Fruit fly (Drosophila melanogaster) whole organism, embryonic: Measurements from ENCODE around the gene Sik2.

Source experiments
- Bdp1 ChIP-seq: fragments of 200-800 bp; sonication (Bioruptor generic); optimal IDR thresholded peaks from 3 replicates; lab custom pipeline; 2016; ENCODE audit warnings: missing biosample characterization, missing genetic modification characterization
- Bteb2 ChIP-seq: fragments of 200-800 bp; sonication (Bioruptor generic); optimal IDR thresholded peaks from 2 replicates; lab custom pipeline; 2016; ENCODE audit warnings: missing biosample characterization, missing genetic modification characterization
- CG10979 ChIP-seq: fragments of 200-800 bp; sonication (Bioruptor generic); optimal IDR thresholded peaks from 2 replicates; lab custom pipeline; 2018; ENCODE audit warnings: missing biosample characterization, mild to moderate bottlenecking, missing genetic modification characterization, moderate library complexity
- CG11504 ChIP-seq: fragments of 200-800 bp; sonication (Bioruptor generic); optimal IDR thresholded peaks from 3 replicates; lab custom pipeline; 2019; ENCODE audit warnings: missing biosample characterization, mild to moderate bottlenecking, missing genetic modification characterization, moderate library complexity
- CG11560 ChIP-seq: fragments of 200-800 bp; sonication (Bioruptor generic); IDR thresholded peaks from 3 replicates; pipeline ENCODE4 v1.3.6; 2022; ENCODE audit warnings: missing biosample characterization, missing genetic modification characterization
- CG12104 ChIP-seq: fragments of 200-800 bp; sonication (Bioruptor generic); optimal IDR thresholded peaks from 3 replicates; lab custom pipeline; 2016; ENCODE audit warnings: missing biosample characterization, missing genetic modification characterization
- CG12155 ChIP-seq: fragments of 200-800 bp; sonication (Bioruptor generic); optimal IDR thresholded peaks from 3 replicates; lab custom pipeline; 2016; ENCODE audit warnings: missing biosample characterization, missing genetic modification characterization
- CG13624 ChIP-seq: fragments of 200-800 bp; sonication (Bioruptor generic); optimal IDR thresholded peaks from 2 replicates; lab custom pipeline; 2016; ENCODE audit warnings: missing biosample characterization, missing genetic modification characterization
- CG13894 ChIP-seq: fragments of 200-800 bp; sonication (Bioruptor generic); optimal IDR thresholded peaks from 3 replicates; lab custom pipeline; 2018; ENCODE audit warnings: missing biosample characterization, mild to moderate bottlenecking, missing genetic modification characterization, moderate library complexity
- CG1832 ChIP-seq: fragments of 200-800 bp; sonication (Bioruptor generic); optimal IDR thresholded peaks from 2 replicates; lab custom pipeline; 2017; ENCODE audit warnings: missing biosample characterization, mild to moderate bottlenecking, missing genetic modification characterization, inconsistent platforms
- CG30020 ChIP-seq: fragments of 200-800 bp; optimal IDR thresholded peaks from 2 replicates; lab custom pipeline; 2019; ENCODE audit warnings: missing biosample characterization, mild to moderate bottlenecking, missing genetic modification characterization, moderate library complexity
- CG5180 ChIP-seq: fragments of 200-800 bp; sonication (Bioruptor generic); optimal IDR thresholded peaks from 3 replicates; lab custom pipeline; 2017; ENCODE audit warnings: missing biosample characterization, missing genetic modification characterization, mild to moderate bottlenecking, moderate library complexity, missing genetic modification reagents
- CG9609 ChIP-seq: fragments of 200-800 bp; sonication (Bioruptor generic); optimal IDR thresholded peaks from 3 replicates; lab custom pipeline; 2016; ENCODE audit warnings: missing biosample characterization, missing genetic modification characterization
- Dfd ChIP-seq, 2 experiments: fragments of >200 bp; optimal IDR thresholded peaks; 2 replicates each; lab custom pipeline; 2017; ENCODE audit warnings: missing biosample characterization in 2 of 2, missing genetic modification characterization in 2 of 2
- Dll ChIP-seq: fragments of 200-800 bp; sonication (Bioruptor generic); IDR thresholded peaks from 4 replicates; pipeline ENCODE4 v1.3.6; 2022; ENCODE audit warnings: missing biosample characterization, missing genetic modification characterization; ENCODE audit not compliant: partially characterized antibody
- E2f1 ChIP-seq: fragments of 200-800 bp; sonication (Bioruptor generic); IDR thresholded peaks from 2 replicates; pipeline ENCODE4 v1.3.6; 2022; ENCODE audit warnings: missing biosample characterization, missing genetic modification characterization
- Elba2 ChIP-seq: fragments of 200-800 bp; sonication (Bioruptor generic); optimal IDR thresholded peaks from 3 replicates; lab custom pipeline; 2016; ENCODE audit warnings: missing biosample characterization, missing genetic modification characterization
- Ets65A ChIP-seq: fragments of 200-800 bp; sonication (Bioruptor generic); peaks from one replicate; lab custom pipeline; 2016; ENCODE audit warnings: missing biosample characterization, missing genetic modification characterization
- Fer1 ChIP-seq: fragments of 200-800 bp; sonication (Bioruptor generic); optimal IDR thresholded peaks from 2 replicates; lab custom pipeline; 2017; ENCODE audit warnings: missing biosample characterization, mild to moderate bottlenecking, missing genetic modification characterization
- HLHmδ ChIP-seq: fragments of 200-800 bp; sonication (Bioruptor generic); optimal IDR thresholded peaks from 2 replicates; lab custom pipeline; 2018; ENCODE audit warnings: missing biosample characterization, mild to moderate bottlenecking, missing genetic modification characterization, moderate library complexity
- Hey ChIP-seq: fragments of 200-800 bp; sonication (Bioruptor generic); optimal IDR thresholded peaks from 3 replicates; lab custom pipeline; 2018; ENCODE audit warnings: missing biosample characterization, mild to moderate bottlenecking, missing genetic modification characterization
- Hmx ChIP-seq: fragments of 200-800 bp; sonication (Bioruptor generic); optimal IDR thresholded peaks from 2 replicates; lab custom pipeline; 2016; ENCODE audit warnings: missing biosample characterization, missing genetic modification characterization
- Hsf ChIP-seq: fragments of 200-800 bp; sonication (Bioruptor generic); optimal IDR thresholded peaks from 3 replicates; lab custom pipeline; 2016; ENCODE audit warnings: missing biosample characterization, missing genetic modification characterization
- MTF-1 ChIP-seq: fragments of 200-800 bp; sonication (Bioruptor generic); optimal IDR thresholded peaks from 2 replicates; lab custom pipeline; 2018; ENCODE audit warnings: missing biosample characterization, mild to moderate bottlenecking, missing genetic modification characterization, borderline replicate concordance
- NC2α ChIP-seq: fragments of 200-800 bp; sonication (Bioruptor generic); optimal IDR thresholded peaks from 2 replicates; lab custom pipeline; 2016; ENCODE audit warnings: missing biosample characterization, missing genetic modification characterization
- Nf-YA ChIP-seq: fragments of 200-800 bp; sonication (Bioruptor generic); IDR thresholded peaks from 2 replicates; pipeline ENCODE4 v1.3.6; 2022; ENCODE audit warnings: missing biosample characterization, missing genetic modification characterization
- Optix ChIP-seq: fragments of 200-800 bp; sonication (Bioruptor generic); IDR thresholded peaks from 3 replicates; pipeline ENCODE4 v1.3.6; 2022; ENCODE audit warnings: missing biosample characterization, missing genetic modification characterization
- Ravus ChIP-seq: fragments of 200-800 bp; sonication (Bioruptor generic); IDR thresholded peaks from 2 replicates; pipeline ENCODE4 v1.3.6; 2022; ENCODE audit warnings: missing biosample characterization, missing genetic modification characterization
- Trl ChIP-seq, 3 experiments: fragments of >200 bp in 2 of 3; fragments of 200-800 bp in 1 of 3; sonication (Bioruptor generic) in 1 of 3; optimal IDR thresholded peaks; 2 replicates in 1 of 3; 3 replicates in 2 of 3; lab custom pipeline; 2016 to 2017; ENCODE audit warnings: missing biosample characterization in 1 of 3, missing genetic modification characterization in 1 of 3
- Xrp1 ChIP-seq: fragments of 200-800 bp; sonication (Bioruptor generic); IDR thresholded peaks from 2 replicates; pipeline ENCODE4 v1.3.6; 2022; ENCODE audit warnings: missing biosample characterization, missing genetic modification characterization
- amos ChIP-seq: fragments of 200-800 bp; sonication (Bioruptor generic); IDR thresholded peaks from 2 replicates; pipeline ENCODE4 v1.3.6; 2022; ENCODE audit warnings: missing biosample characterization, missing genetic modification characterization; ENCODE audit not compliant: partially characterized antibody
- br ChIP-seq: fragments of >200 bp; optimal IDR thresholded peaks from 2 replicates; lab custom pipeline; 2017
- btn ChIP-seq: fragments of 200-800 bp; sonication (Bioruptor generic); optimal IDR thresholded peaks from 2 replicates; lab custom pipeline; 2016; ENCODE audit warnings: missing biosample characterization, missing genetic modification characterization
- danr ChIP-seq: fragments of 200-800 bp; sonication (Bioruptor generic); IDR thresholded peaks from 2 replicates; pipeline ENCODE4 v1.3.6; 2022; ENCODE audit warnings: missing biosample characterization, missing genetic modification characterization
- dimm ChIP-seq: fragments of 200-800 bp; sonication (Bioruptor generic); IDR thresholded peaks from 2 replicates; pipeline ENCODE4 v1.3.6; 2022; ENCODE audit warnings: missing biosample characterization, missing genetic modification characterization
- dmrt11E ChIP-seq: fragments of 200-800 bp; sonication (Bioruptor generic); optimal IDR thresholded peaks from 3 replicates; lab custom pipeline; 2018; ENCODE audit warnings: missing biosample characterization, mild to moderate bottlenecking, missing genetic modification characterization, moderate library complexity
- en ChIP-seq: fragments of 200-800 bp; sonication (Bioruptor generic); optimal IDR thresholded peaks from 2 replicates; lab custom pipeline; 2016; ENCODE audit warnings: missing biosample characterization, missing genetic modification characterization
- fd102C ChIP-seq: fragments of 200-800 bp; sonication (Bioruptor generic); optimal IDR thresholded peaks from 2 replicates; lab custom pipeline; 2018; ENCODE audit warnings: missing biosample characterization, mild to moderate bottlenecking, missing genetic modification characterization, moderate library complexity
- fu2 ChIP-seq: fragments of 200-800 bp; sonication (Bioruptor generic); optimal IDR thresholded peaks from 2 replicates; lab custom pipeline; 2016; ENCODE audit warnings: missing biosample characterization, missing genetic modification characterization
- gce ChIP-seq: fragments of 200-800 bp; sonication (Bioruptor generic); IDR thresholded peaks from 3 replicates; pipeline ENCODE4 v1.3.6; 2022; ENCODE audit warnings: missing biosample characterization, missing genetic modification characterization
- gcm ChIP-seq: fragments of 200-800 bp; sonication (Bioruptor generic); optimal IDR thresholded peaks from 2 replicates; lab custom pipeline; 2019; ENCODE audit warnings: missing biosample characterization, mild to moderate bottlenecking, missing genetic modification characterization, moderate library complexity
- her ChIP-seq: fragments of 200-800 bp; sonication (Bioruptor generic); optimal IDR thresholded peaks from 2 replicates; lab custom pipeline; 2016; ENCODE audit warnings: missing biosample characterization, missing genetic modification characterization
- hkb ChIP-seq, 2 experiments: fragments of 200-800 bp in 1 of 2; fragments of >200 bp in 1 of 2; sonication (Bioruptor generic) in 1 of 2; IDR thresholded peaks in 1 of 2; optimal IDR thresholded peaks in 1 of 2; 2 replicates each; pipeline versions ENCODE4 v1.3.6 to Lab custom; 2017 to 2022; ENCODE audit warnings: missing biosample characterization in 1 of 2, missing genetic modification characterization in 1 of 2
- jumu ChIP-seq: fragments of 200-800 bp; sonication (Bioruptor generic); optimal IDR thresholded peaks from 3 replicates; lab custom pipeline; 2016; ENCODE audit warnings: missing biosample characterization, missing genetic modification characterization
- kay ChIP-seq: fragments of 200-800 bp; sonication (Bioruptor generic); optimal IDR thresholded peaks from 2 replicates; lab custom pipeline; 2016; ENCODE audit warnings: missing biosample characterization, missing genetic modification characterization
- nom ChIP-seq: fragments of 200-800 bp; sonication (Bioruptor generic); optimal IDR thresholded peaks from 2 replicates; lab custom pipeline; 2017; ENCODE audit warnings: missing biosample characterization, missing genetic modification characterization, mild to moderate bottlenecking, moderate library complexity, missing genetic modification reagents
- psq ChIP-seq: fragments of 200-800 bp; sonication (Bioruptor generic); optimal IDR thresholded peaks from 2 replicates; lab custom pipeline; 2017; ENCODE audit warnings: missing biosample characterization, missing genetic modification characterization
- pum ChIP-seq: fragments of 200-800 bp; sonication (Bioruptor generic); optimal IDR thresholded peaks from 2 replicates; lab custom pipeline; 2016; ENCODE audit warnings: missing biosample characterization, missing genetic modification characterization
- pzg ChIP-seq: fragments of 200-800 bp; sonication (Bioruptor generic); optimal IDR thresholded peaks from 3 replicates; lab custom pipeline; 2018; ENCODE audit warnings: missing biosample characterization, mild to moderate bottlenecking, missing genetic modification characterization, moderate library complexity
- sim ChIP-seq: fragments of 200-800 bp; sonication (Bioruptor generic); IDR thresholded peaks from 2 replicates; pipeline ENCODE4 v1.3.6; 2022; ENCODE audit warnings: missing biosample characterization, missing genetic modification characterization

Gene Sik2

dm6 chrX:2083678-2084162, 22.0 kb upstream of the Sik2 start (continued):
- TF ChIP-seq CG13624 (GFP tag; lab: Kevin White, UChicago), result peak; percentile 68
- no peak for TF ChIP-seq Hey (tag; lab: Kevin White, UChicago)
- TF ChIP-seq CG11560, result peak; percentile 74; the same call in 2 of the 3 replicates
- TF ChIP-seq nom (GFP tag; lab: Kevin White, UChicago), result peak; percentile 83
- TF ChIP-seq Ets65A, result peak; percentile 97
- TF ChIP-seq en (GFP tag; lab: Kevin White, UChicago), result peak; percentile 62
- TF ChIP-seq her (GFP tag; lab: Kevin White, UChicago), result peak; percentile 87
- peak; percentile 73 for TF ChIP-seq dmrt11E (tag; lab: Kevin White, UChicago)
- no peak for TF ChIP-seq Dfd (GFP tag; optimal IDR thresholded peaks at IDR 0.05; lab: Kevin White, UChicago)
- TF ChIP-seq Hmx, result no peak
- peak; percentile 46 for TF ChIP-seq fu2
- no peak for TF ChIP-seq CG30020 (tag; lab: Kevin White, UChicago)
- TF ChIP-seq CG5180 (GFP tag; lab: Kevin White, UChicago), result peak; percentile 42
- TF ChIP-seq Bteb2 (GFP tag; lab: Kevin White, UChicago), result peak; percentile 47
- peak; percentile 60; the same call in 2 of the 4 replicates for TF ChIP-seq Dll (GFP tag; lab: Robert Waterston, UW)
- TF ChIP-seq amos, result no peak
- TF ChIP-seq pum (GFP tag; lab: Kevin White, UChicago), result peak; percentile 82
- peak; percentile 46; the same call in 1 of the 2 replicates for TF ChIP-seq sim
- TF ChIP-seq Xrp1 (GFP tag; lab: Robert Waterston, UW), result peak; percentile 90
- peak; percentile 75 for TF ChIP-seq CG10979 (tag; lab: Kevin White, UChicago)
- TF ChIP-seq Nf-YA (GFP tag; lab: Robert Waterston, UW), result peak; percentile 68
- peak; percentile 55 for TF ChIP-seq dimm (GFP tag; lab: Robert Waterston, UW)
- TF ChIP-seq CG12155 (GFP tag; lab: Kevin White, UChicago), result peak; percentile 63
- TF ChIP-seq NC2α (GFP tag; lab: Kevin White, UChicago), result peak; percentile 69
- peak; percentile 40 for TF ChIP-seq psq
- peak; percentile 70; the same call in 2 of the 3 replicates for TF ChIP-seq gce
- TF ChIP-seq Optix (GFP tag; lab: Robert Waterston, UW), result peak; percentile 90
- peak; percentile 84 to 97 for TF ChIP-seq Trl (optimal IDR thresholded peaks at IDR 0.05; lab: Kevin White, UChicago)
- peak; percentile 83 for TF ChIP-seq Trl (GFP tag; optimal IDR thresholded peaks at IDR 0.05; lab: Kevin White, UChicago)
- TF ChIP-seq kay, result peak; percentile 69
- TF ChIP-seq HLHmδ (GFP tag; lab: Kevin White, UChicago), result no peak
- TF ChIP-seq CG11504 (tag; lab: Kevin White, UChicago), result peak; percentile 79
- peak; percentile 37 for TF ChIP-seq Ravus
- no peak for TF ChIP-seq fd102C (GFP tag; lab: Kevin White, UChicago)
- TF ChIP-seq Elba2 (GFP tag; lab: Kevin White, UChicago), result no peak
- TF ChIP-seq CG13894, result no peak
- peak; percentile 67 for TF ChIP-seq Bdp1 (GFP tag; lab: Kevin White, UChicago)
- TF ChIP-seq hkb (optimal IDR thresholded peaks at IDR 0.05; lab: Kevin White, UChicago), result no peak
- TF ChIP-seq hkb (GFP tag; IDR thresholded peaks at IDR 0.05; lab: Robert Waterston, UW), result peak; percentile 91
- TF ChIP-seq E2f1 (GFP tag; lab: Robert Waterston, UW), result peak; percentile 89
- TF ChIP-seq MTF-1 (GFP tag; lab: Kevin White, UChicago), result peak; percentile 50
- peak; percentile 79 for TF ChIP-seq Fer1 (GFP tag; lab: Kevin White, UChicago)
- peak; percentile 78 for TF ChIP-seq gcm (GFP tag; lab: Kevin White, UChicago)
- peak; percentile 7 for TF ChIP-seq CG1832 (GFP tag; lab: Kevin White, UChicago)
- peak; percentile 86 for TF ChIP-seq CG9609 (GFP tag; lab: Kevin White, UChicago)
- no peak for TF ChIP-seq br (lab: Kevin White, UChicago)
- peak; percentile 55; the same call in 1 of the 2 replicates for TF ChIP-seq danr (GFP tag; lab: Robert Waterston, UW)
- TF ChIP-seq pzg, result no peak
- peak; percentile 86 for TF ChIP-seq jumu (GFP tag; lab: Kevin White, UChicago)
- TF ChIP-seq CG12104 (GFP tag; lab: Kevin White, UChicago), result peak; percentile 50
- peak; percentile 83 for TF ChIP-seq btn
- TF ChIP-seq Hsf (GFP tag; lab: Kevin White, UChicago), result peak; percentile 76
